Fruit fly (Drosophila melanogaster) whole organism, embryonic: ENCODE data around the gene Sk2.

Experiments
- Atf3 ChIP-seq: fragments of 200-800 bp; sonication (Bioruptor generic); optimal IDR thresholded peaks from 3 replicates; lab custom pipeline; 2016; ENCODE audit warnings: missing biosample characterization, missing genetic modification characterization
- CG10209 ChIP-seq: fragments of 200-800 bp; sonication (Bioruptor generic); optimal IDR thresholded peaks from 3 replicates; lab custom pipeline; 2017; ENCODE audit warnings: missing biosample characterization, mild to moderate bottlenecking, missing genetic modification characterization, missing genetic modification reagents
- CG11398 ChIP-seq: fragments of 200-800 bp; sonication (Bioruptor generic); optimal IDR thresholded peaks from 2 replicates; lab custom pipeline; 2016; ENCODE audit warnings: missing biosample characterization, missing genetic modification characterization
- CG12236 ChIP-seq: fragments of 200-800 bp; sonication (Bioruptor generic); optimal IDR thresholded peaks from 2 replicates; lab custom pipeline; 2016; ENCODE audit warnings: missing biosample characterization, missing genetic modification characterization
- CG14441 ChIP-seq: fragments of 200-800 bp; sonication (Bioruptor generic); IDR thresholded peaks from 2 replicates; pipeline ENCODE4 v1.3.6; 2022; ENCODE audit warnings: missing biosample characterization, missing genetic modification characterization
- CG14710 ChIP-seq: fragments of 200-800 bp; sonication (Bioruptor generic); optimal IDR thresholded peaks from 3 replicates; lab custom pipeline; 2019; ENCODE audit warnings: missing biosample characterization, mild to moderate bottlenecking, missing genetic modification characterization, moderate library complexity
- CG14965 ChIP-seq: fragments of 200-800 bp; sonication (Bioruptor generic); optimal IDR thresholded peaks from 2 replicates; lab custom pipeline; 2016; ENCODE audit warnings: missing biosample characterization, missing genetic modification characterization, borderline replicate concordance
- CG17186 ChIP-seq: fragments of 200-800 bp; sonication (Bioruptor generic); optimal IDR thresholded peaks from 3 replicates; lab custom pipeline; 2017; ENCODE audit warnings: missing biosample characterization, missing genetic modification reagents, missing genetic modification characterization
- CG17612 ChIP-seq: fragments of 200-800 bp; sonication (Bioruptor generic); IDR thresholded peaks from 2 replicates; pipeline ENCODE4 v1.3.6; 2022; ENCODE audit warnings: missing biosample characterization, missing genetic modification characterization
- CG18476 ChIP-seq: fragments of 200-800 bp; sonication (Bioruptor generic); optimal IDR thresholded peaks from 2 replicates; lab custom pipeline; 2016; ENCODE audit warnings: missing biosample characterization, mild to moderate bottlenecking, missing genetic modification characterization
- CG2116 ChIP-seq: fragments of 200-800 bp; sonication (Bioruptor generic); optimal IDR thresholded peaks from 3 replicates; lab custom pipeline; 2018; ENCODE audit warnings: missing biosample characterization, mild to moderate bottlenecking, missing genetic modification characterization
- CG3163 ChIP-seq: fragments of 200-800 bp; sonication (Bioruptor generic); optimal IDR thresholded peaks from 3 replicates; lab custom pipeline; 2016; ENCODE audit warnings: missing biosample characterization, missing genetic modification characterization
- CG4707 ChIP-seq: fragments of 200-800 bp; sonication (Bioruptor generic); optimal IDR thresholded peaks from 2 replicates; lab custom pipeline; 2018; ENCODE audit warnings: missing biosample characterization, mild to moderate bottlenecking, missing genetic modification characterization, moderate library complexity
- CG6854 ChIP-seq: fragments of 200-800 bp; sonication (Bioruptor generic); optimal IDR thresholded peaks from 3 replicates; lab custom pipeline; 2017; ENCODE audit warnings: missing biosample characterization, mild to moderate bottlenecking, missing genetic modification characterization
- CG7271 ChIP-seq: fragments of 200-800 bp; sonication (Bioruptor generic); optimal IDR thresholded peaks from 2 replicates; lab custom pipeline; 2018; ENCODE audit warnings: missing biosample characterization, mild to moderate bottlenecking, missing genetic modification characterization, moderate library complexity
- CG7357 ChIP-seq: fragments of 200-800 bp; sonication (Bioruptor generic); IDR thresholded peaks from 3 replicates; pipeline ENCODE4 v1.3.6; 2022; ENCODE audit warnings: missing biosample characterization, missing genetic modification characterization
- CG7963 ChIP-seq: fragments of 200-800 bp; sonication (Bioruptor generic); IDR thresholded peaks from 3 replicates; pipeline ENCODE4 v1.3.6; 2022; ENCODE audit warnings: missing biosample characterization, missing genetic modification characterization; ENCODE audit not compliant: partially characterized antibody
- CG8089 ChIP-seq: fragments of 200-800 bp; sonication (Bioruptor generic); optimal IDR thresholded peaks from 3 replicates; lab custom pipeline; 2016; ENCODE audit warnings: missing biosample characterization, missing genetic modification characterization
- CG8388 ChIP-seq: fragments of 200-800 bp; sonication (Bioruptor generic); optimal IDR thresholded peaks from 2 replicates; lab custom pipeline; 2019; ENCODE audit warnings: missing biosample characterization, mild to moderate bottlenecking, missing genetic modification characterization, moderate library complexity
- Dll ChIP-seq: fragments of 200-800 bp; sonication (Bioruptor generic); IDR thresholded peaks from 4 replicates; pipeline ENCODE4 v1.3.6; 2022; ENCODE audit warnings: missing biosample characterization, missing genetic modification characterization; ENCODE audit not compliant: partially characterized antibody
- ERR ChIP-seq: fragments of 200-800 bp; sonication (Bioruptor generic); optimal IDR thresholded peaks from 2 replicates; lab custom pipeline; 2016; ENCODE audit warnings: missing biosample characterization, missing genetic modification characterization
- Ets97D ChIP-seq: fragments of 200-800 bp; sonication (Bioruptor generic); optimal IDR thresholded peaks from 3 replicates; lab custom pipeline; 2016; ENCODE audit warnings: missing biosample characterization, missing genetic modification characterization
- HHEX ChIP-seq: fragments of 200-800 bp; sonication (Bioruptor generic); optimal IDR thresholded peaks from 3 replicates; lab custom pipeline; 2017; ENCODE audit warnings: missing biosample characterization, mild to moderate bottlenecking, missing genetic modification characterization, missing genetic modification reagents
- HLH3B ChIP-seq: fragments of 200-800 bp; sonication (Bioruptor generic); IDR thresholded peaks from 2 replicates; pipeline ENCODE4 v1.3.6; 2022; ENCODE audit warnings: missing biosample characterization, missing genetic modification characterization
- Hsf ChIP-seq: fragments of 200-800 bp; sonication (Bioruptor generic); optimal IDR thresholded peaks from 3 replicates; lab custom pipeline; 2016; ENCODE audit warnings: missing biosample characterization, missing genetic modification characterization
- MBD-R2 ChIP-seq: fragments of 200-800 bp; sonication (Bioruptor generic); IDR thresholded peaks from 2 replicates; pipeline ENCODE4 v1.3.6; 2022; ENCODE audit warnings: missing biosample characterization, missing genetic modification characterization
- MTF-1 ChIP-seq: fragments of 200-800 bp; sonication (Bioruptor generic); optimal IDR thresholded peaks from 2 replicates; lab custom pipeline; 2018; ENCODE audit warnings: missing biosample characterization, mild to moderate bottlenecking, missing genetic modification characterization, borderline replicate concordance
- Mes4 ChIP-seq: fragments of 200-800 bp; sonication (Bioruptor generic); optimal IDR thresholded peaks from 2 replicates; lab custom pipeline; 2016; ENCODE audit warnings: missing biosample characterization, missing genetic modification characterization
- NC2α ChIP-seq: fragments of 200-800 bp; sonication (Bioruptor generic); optimal IDR thresholded peaks from 2 replicates; lab custom pipeline; 2016; ENCODE audit warnings: missing biosample characterization, missing genetic modification characterization
- NK7.1 ChIP-seq: fragments of 200-800 bp; sonication (Bioruptor generic); optimal IDR thresholded peaks from 3 replicates; lab custom pipeline; 2016; ENCODE audit warnings: missing biosample characterization, missing genetic modification characterization
- Oaz ChIP-seq: fragments of 200-800 bp; sonication (Bioruptor generic); IDR thresholded peaks from 2 replicates; pipeline ENCODE4 v1.3.6; 2022; ENCODE audit warnings: missing biosample characterization, missing genetic modification characterization
- Optix ChIP-seq: fragments of 200-800 bp; sonication (Bioruptor generic); IDR thresholded peaks from 3 replicates; pipeline ENCODE4 v1.3.6; 2022; ENCODE audit warnings: missing biosample characterization, missing genetic modification characterization
- Poxn ChIP-seq: fragments of 200-800 bp; sonication (Bioruptor generic); IDR thresholded peaks from 2 replicates; pipeline ENCODE4 v1.3.6; 2022; ENCODE audit warnings: missing biosample characterization, missing genetic modification characterization
- Sin3A ChIP-seq: fragments of >200 bp; optimal IDR thresholded peaks from 2 replicates; lab custom pipeline; 2018
- Xbp1 ChIP-seq: fragments of 200-800 bp; sonication (Bioruptor generic); optimal IDR thresholded peaks from 3 replicates; lab custom pipeline; 2016; ENCODE audit warnings: missing biosample characterization, mild to moderate bottlenecking, missing genetic modification characterization
- ato ChIP-seq: fragments of 200-800 bp; sonication (Bioruptor generic); IDR thresholded peaks from 2 replicates; pipeline ENCODE4 v1.3.6; 2022; ENCODE audit warnings: missing biosample characterization, missing genetic modification characterization; ENCODE audit not compliant: partially characterized antibody
- bbx ChIP-seq: fragments of 200-800 bp; sonication (Bioruptor generic); IDR thresholded peaks from 2 replicates; pipeline ENCODE4 v1.3.6; 2022; ENCODE audit warnings: missing biosample characterization, missing genetic modification characterization; ENCODE audit not compliant: partially characterized antibody
- caup ChIP-seq: fragments of 200-800 bp; sonication (Bioruptor generic); optimal IDR thresholded peaks from 3 replicates; lab custom pipeline; 2017; ENCODE audit warnings: missing biosample characterization, mild to moderate bottlenecking, missing genetic modification characterization, moderate library complexity; ENCODE audit not compliant: severe bottlenecking
- chn ChIP-seq: fragments of 200-800 bp; sonication (Bioruptor generic); optimal IDR thresholded peaks from 2 replicates; lab custom pipeline; 2016; ENCODE audit warnings: missing biosample characterization, missing genetic modification characterization
- dpn ChIP-seq, 2 experiments: fragments of 200-800 bp; sonication (Bioruptor generic); optimal IDR thresholded peaks; 3 replicates each; lab custom pipeline; 2016; ENCODE audit warnings: missing biosample characterization in 2 of 2, missing genetic modification characterization in 2 of 2
- en ChIP-seq: fragments of 200-800 bp; sonication (Bioruptor generic); optimal IDR thresholded peaks from 2 replicates; lab custom pipeline; 2016; ENCODE audit warnings: missing biosample characterization, missing genetic modification characterization
- ewg ChIP-seq: fragments of 200-800 bp; sonication (Bioruptor generic); optimal IDR thresholded peaks from 3 replicates; lab custom pipeline; 2017; ENCODE audit warnings: mild to moderate bottlenecking, missing biosample characterization, missing genetic modification reagents, missing genetic modification characterization
- eyg ChIP-seq: fragments of 200-800 bp; sonication (Bioruptor generic); optimal IDR thresholded peaks from 3 replicates; lab custom pipeline; 2016; ENCODE audit warnings: missing biosample characterization, missing genetic modification characterization
- fd96Cb ChIP-seq: fragments of 200-800 bp; sonication (Bioruptor generic); optimal IDR thresholded peaks from 2 replicates; lab custom pipeline; 2018; ENCODE audit warnings: missing biosample characterization, mild to moderate bottlenecking, missing genetic modification characterization, moderate library complexity
- fru ChIP-seq: fragments of >200 bp; optimal IDR thresholded peaks from 2 replicates; lab custom pipeline; 2017
- hth ChIP-seq: fragments of >200 bp; optimal IDR thresholded peaks from 2 replicates; lab custom pipeline; 2017; ENCODE audit warnings: inconsistent platforms
- klu ChIP-seq: fragments of 200-800 bp; sonication (Bioruptor generic); IDR thresholded peaks from 2 replicates; pipeline ENCODE4 v1.3.6; 2022; ENCODE audit warnings: missing biosample characterization, missing genetic modification characterization
- sr ChIP-seq: fragments of 200-800 bp; sonication (Bioruptor generic); IDR thresholded peaks from 3 replicates; pipeline ENCODE4 v1.3.6; 2022; ENCODE audit warnings: missing biosample characterization, missing genetic modification characterization
- wek ChIP-seq: fragments of 200-800 bp; sonication (Bioruptor generic); optimal IDR thresholded peaks from 3 replicates; lab custom pipeline; 2018; ENCODE audit warnings: missing biosample characterization, mild to moderate bottlenecking, missing genetic modification characterization, moderate library complexity

Gene Sk2

dm6 chr3L:3035769-3036583, 10.9 kb upstream of the Sk2 start (continued):
- TF ChIP-seq Dll (GFP tag; lab: Robert Waterston, UW): 0 out of 4 replicates have a peak, but pooled peaks have one; percentile 29
- peak; percentile 85 for TF ChIP-seq HHEX (GFP tag; lab: Kevin White, UChicago)
- TF ChIP-seq ato (GFP tag; lab: Robert Waterston, UW): no peak
- TF ChIP-seq eyg: peak; percentile 58
- TF ChIP-seq CG6854 (GFP tag; lab: Kevin White, UChicago): peak; percentile 87
- TF ChIP-seq Mes4 (GFP tag; lab: Kevin White, UChicago): peak; percentile 64
- peak; percentile 78 for TF ChIP-seq Xbp1 (GFP tag; lab: Kevin White, UChicago)
- TF ChIP-seq MBD-R2 (GFP tag; lab: Robert Waterston, UW): peak; percentile 23; the same call in 1 of the 2 replicates
- no peak for TF ChIP-seq klu (GFP tag; lab: Robert Waterston, UW)
- peak; percentile 81 for TF ChIP-seq fd96Cb (tag; lab: Kevin White, UChicago)
- peak; percentile 11 for TF ChIP-seq CG8089
- no peak for TF ChIP-seq fru (lab: Kevin White, UChicago)
- no peak for TF ChIP-seq hth
- peak; percentile 59 for TF ChIP-seq NK7.1 (GFP tag; lab: Kevin White, UChicago)
- peak; percentile 79 for TF ChIP-seq Hsf
- TF ChIP-seq CG14965 (GFP tag; lab: Kevin White, UChicago): peak; percentile 7
- peak; percentile 27 for TF ChIP-seq NC2α (GFP tag; lab: Kevin White, UChicago)
- TF ChIP-seq Sin3A: no peak
- peak; percentile 74 for TF ChIP-seq Oaz (GFP tag; lab: Robert Waterston, UW)
- peak; percentile 85 for TF ChIP-seq caup (GFP tag; lab: Kevin White, UChicago)
- TF ChIP-seq CG18476 (GFP tag; lab: Kevin White, UChicago): peak; percentile 80
- no peak for TF ChIP-seq CG17612 (GFP tag; lab: Robert Waterston, UW)
- TF ChIP-seq ERR (GFP tag; lab: Kevin White, UChicago): peak; percentile 40
- peak; percentile 61 for TF ChIP-seq MTF-1 (GFP tag; lab: Kevin White, UChicago)
- peak; percentile 58 for TF ChIP-seq ewg (GFP tag; lab: Kevin White, UChicago)
- peak; percentile 65; the same call in 1 of the 2 replicates for TF ChIP-seq CG14441
- no peak for TF ChIP-seq CG7963 (GFP tag; lab: Robert Waterston, UW)
- peak; percentile 59 for TF ChIP-seq wek (GFP tag; lab: Kevin White, UChicago)
- peak; percentile 75 for TF ChIP-seq HLH3B
- TF ChIP-seq chn (GFP tag; lab: Kevin White, UChicago): peak; percentile 54
- peak; percentile 42 for TF ChIP-seq Atf3
- TF ChIP-seq CG8388: peak; percentile 82
- TF ChIP-seq CG12236 (GFP tag; lab: Kevin White, UChicago): peak; percentile 48
- peak; percentile 85 for TF ChIP-seq CG10209 (GFP tag; lab: Kevin White, UChicago)
- 0 out of 3 replicates have a peak, but pooled peaks have one; percentile 15 for TF ChIP-seq CG7357 (GFP tag; lab: Robert Waterston, UW)
- TF ChIP-seq CG3163 (GFP tag; lab: Kevin White, UChicago): peak; percentile 42
- TF ChIP-seq CG7271 (tag; lab: Kevin White, UChicago): peak; percentile 66
- TF ChIP-seq CG17186 (GFP tag; lab: Kevin White, UChicago): peak; percentile 57
- TF ChIP-seq dpn (GFP tag; optimal IDR thresholded peaks at IDR 0.05; lab: Kevin White, UChicago): peak; percentile 78 to 79
- TF ChIP-seq CG11398 (GFP tag; lab: Kevin White, UChicago): peak; percentile 46
- peak; percentile 69 for TF ChIP-seq en (GFP tag; lab: Kevin White, UChicago)
- TF ChIP-seq CG2116 (GFP tag; lab: Kevin White, UChicago): peak; percentile 58
- peak; percentile 33 for TF ChIP-seq Ets97D
- peak; percentile 65 for TF ChIP-seq CG4707 (GFP tag; lab: Kevin White, UChicago)
- TF ChIP-seq Poxn (GFP tag; lab: Robert Waterston, UW): no peak
- no peak for TF ChIP-seq sr (GFP tag; lab: Robert Waterston, UW)
- peak; percentile 46; the same call in 1 of the 3 replicates for TF ChIP-seq Optix (GFP tag; lab: Robert Waterston, UW)
- peak; percentile 91 for TF ChIP-seq CG14710 (tag; lab: Kevin White, UChicago)
- TF ChIP-seq bbx (GFP tag; lab: Robert Waterston, UW): no peak
